Fruit fly (Drosophila melanogaster) whole organism, embryonic: ENCODE data around the gene CG12017.

Source experiments
- Ada2b ChIP-seq: fragments of 200-800 bp; sonication (Bioruptor generic); IDR thresholded peaks from 2 replicates; pipeline ENCODE4 v1.3.6; 2022; ENCODE audit warnings: missing biosample characterization, missing genetic modification characterization
- Aef1 ChIP-seq: fragments of 200-800 bp; sonication (Bioruptor generic); IDR thresholded peaks from 3 replicates; pipeline ENCODE4 v1.3.6; 2022; ENCODE audit warnings: missing biosample characterization, missing genetic modification characterization
- Atf-2 ChIP-seq: fragments of 200-800 bp; sonication (Bioruptor generic); optimal IDR thresholded peaks from 2 replicates; lab custom pipeline; 2016; ENCODE audit warnings: missing biosample characterization, missing genetic modification characterization
- CG10366 ChIP-seq: fragments of 200-800 bp; sonication (Bioruptor generic); IDR thresholded peaks from 2 replicates; pipeline ENCODE4 v1.3.6; 2022; ENCODE audit warnings: missing biosample characterization, missing genetic modification characterization
- CG12104 ChIP-seq: fragments of 200-800 bp; sonication (Bioruptor generic); optimal IDR thresholded peaks from 3 replicates; lab custom pipeline; 2016; ENCODE audit warnings: missing biosample characterization, missing genetic modification characterization
- CG14441 ChIP-seq: fragments of 200-800 bp; sonication (Bioruptor generic); IDR thresholded peaks from 2 replicates; pipeline ENCODE4 v1.3.6; 2022; ENCODE audit warnings: missing biosample characterization, missing genetic modification characterization
- CG2120 ChIP-seq: fragments of 200-800 bp; sonication (Bioruptor generic); optimal IDR thresholded peaks from 3 replicates; lab custom pipeline; 2016; ENCODE audit warnings: missing biosample characterization, missing genetic modification characterization
- CG2202 ChIP-seq: fragments of 200-800 bp; sonication (Bioruptor generic); optimal IDR thresholded peaks from 2 replicates; lab custom pipeline; 2018; ENCODE audit warnings: missing biosample characterization, mild to moderate bottlenecking, missing genetic modification characterization
- CG30403 ChIP-seq: fragments of 200-800 bp; sonication (Bioruptor generic); optimal IDR thresholded peaks from 3 replicates; lab custom pipeline; 2016; ENCODE audit warnings: missing biosample characterization, missing genetic modification characterization
- CG3163 ChIP-seq: fragments of 200-800 bp; sonication (Bioruptor generic); optimal IDR thresholded peaks from 3 replicates; lab custom pipeline; 2016; ENCODE audit warnings: missing biosample characterization, missing genetic modification characterization
- CG6175 ChIP-seq: fragments of 200-800 bp; sonication (Bioruptor generic); IDR thresholded peaks from 3 replicates; pipeline ENCODE4 v1.3.6; 2022; ENCODE audit warnings: missing biosample characterization, missing genetic modification characterization
- CG6689 ChIP-seq: fragments of 200-800 bp; sonication (Bioruptor generic); IDR thresholded peaks from 2 replicates; pipeline ENCODE4 v1.3.6; 2022; ENCODE audit warnings: missing biosample characterization, missing genetic modification characterization
- CG6813 ChIP-seq: fragments of 200-800 bp; sonication (Bioruptor generic); optimal IDR thresholded peaks from 2 replicates; lab custom pipeline; 2017; ENCODE audit warnings: missing biosample characterization, missing genetic modification characterization, mild to moderate bottlenecking, moderate library complexity, missing genetic modification reagents
- CG7786 ChIP-seq: fragments of 200-800 bp; sonication (Bioruptor generic); optimal IDR thresholded peaks from 2 replicates; lab custom pipeline; 2016; ENCODE audit warnings: missing biosample characterization, missing genetic modification characterization
- CG8388 ChIP-seq: fragments of 200-800 bp; sonication (Bioruptor generic); optimal IDR thresholded peaks from 2 replicates; lab custom pipeline; 2019; ENCODE audit warnings: missing biosample characterization, mild to moderate bottlenecking, missing genetic modification characterization, moderate library complexity
- CG8478 ChIP-seq: fragments of >200 bp; optimal IDR thresholded peaks from 2 replicates; lab custom pipeline; 2018
- Chrac-16 ChIP-seq: fragments of 200-800 bp; sonication (Bioruptor generic); optimal IDR thresholded peaks from 3 replicates; lab custom pipeline; 2016; ENCODE audit warnings: missing biosample characterization, missing genetic modification characterization
- CrebB ChIP-seq: fragments of 200-800 bp; sonication (Bioruptor generic); optimal IDR thresholded peaks from 3 replicates; lab custom pipeline; 2018; ENCODE audit warnings: missing biosample characterization, mild to moderate bottlenecking, missing genetic modification characterization
- D19B ChIP-seq: fragments of 200-800 bp; sonication (Bioruptor generic); optimal IDR thresholded peaks from 2 replicates; lab custom pipeline; 2017; ENCODE audit warnings: missing biosample characterization, mild to moderate bottlenecking, missing genetic modification characterization
- Dip3 ChIP-seq: fragments of 200-800 bp; sonication (Bioruptor generic); optimal IDR thresholded peaks from 3 replicates; lab custom pipeline; 2016; ENCODE audit warnings: missing biosample characterization, missing genetic modification characterization
- Elba2 ChIP-seq: fragments of 200-800 bp; sonication (Bioruptor generic); optimal IDR thresholded peaks from 3 replicates; lab custom pipeline; 2016; ENCODE audit warnings: missing biosample characterization, missing genetic modification characterization
- GATAe ChIP-seq: fragments of 200-800 bp; sonication (Bioruptor generic); conservative IDR thresholded peaks from 2 replicates; pipeline ENCODE4 v1.3.6; 2022; ENCODE audit warnings: missing biosample characterization, missing genetic modification characterization
- H15 ChIP-seq: fragments of 200-800 bp; sonication (Bioruptor generic); IDR thresholded peaks from 3 replicates; pipeline ENCODE4 v1.3.6; 2022; ENCODE audit warnings: missing biosample characterization, missing genetic modification characterization
- Kr ChIP-seq: fragments of 200-800 bp; sonication (Bioruptor generic); optimal IDR thresholded peaks from 2 replicates; lab custom pipeline; 2017; ENCODE audit warnings: missing biosample characterization, mild to moderate bottlenecking, missing genetic modification characterization
- Lhr ChIP-seq: fragments of 200-800 bp; sonication (Bioruptor generic); optimal IDR thresholded peaks from 3 replicates; lab custom pipeline; 2017; ENCODE audit warnings: mild to moderate bottlenecking, missing biosample characterization, missing genetic modification reagents, missing genetic modification characterization
- MBD-R2 ChIP-seq: fragments of 200-800 bp; sonication (Bioruptor generic); IDR thresholded peaks from 2 replicates; pipeline ENCODE4 v1.3.6; 2022; ENCODE audit warnings: missing biosample characterization, missing genetic modification characterization
- Opbp ChIP-seq: fragments of 200-800 bp; sonication (Bioruptor generic); IDR thresholded peaks from 3 replicates; pipeline ENCODE4 v1.3.6; 2022; ENCODE audit warnings: missing biosample characterization, missing genetic modification characterization; ENCODE audit not compliant: partially characterized antibody
- Rfx ChIP-seq: fragments of 200-800 bp; sonication (Bioruptor generic); IDR thresholded peaks from 2 replicates; pipeline ENCODE4 v1.3.6; 2022; ENCODE audit warnings: missing biosample characterization, missing genetic modification characterization
- Scr ChIP-seq: fragments of 200-800 bp; sonication (Bioruptor generic); IDR thresholded peaks from 2 replicates; pipeline ENCODE4 v1.3.6; 2022; ENCODE audit warnings: missing biosample characterization, missing genetic modification characterization; ENCODE audit not compliant: partially characterized antibody
- Sin3A ChIP-seq: fragments of >200 bp; optimal IDR thresholded peaks from 2 replicates; lab custom pipeline; 2018
- Taf1 ChIP-seq: fragments of 200-800 bp; sonication (Bioruptor generic); IDR thresholded peaks from 2 replicates; pipeline ENCODE4 v1.3.6; 2022; ENCODE audit warnings: missing biosample characterization, missing genetic modification characterization
- Xrp1 ChIP-seq: fragments of 200-800 bp; sonication (Bioruptor generic); IDR thresholded peaks from 2 replicates; pipeline ENCODE4 v1.3.6; 2022; ENCODE audit warnings: missing biosample characterization, missing genetic modification characterization
- aop ChIP-seq: fragments of 200-800 bp; sonication (Bioruptor generic); IDR thresholded peaks from 2 replicates; pipeline ENCODE4 v1.3.6; 2022; ENCODE audit warnings: missing biosample characterization, missing genetic modification characterization
- da ChIP-seq: fragments of 200-800 bp; sonication (Bioruptor generic); optimal IDR thresholded peaks from 2 replicates; lab custom pipeline; 2016; ENCODE audit warnings: missing biosample characterization, missing genetic modification characterization
- fru ChIP-seq: fragments of >200 bp; optimal IDR thresholded peaks from 2 replicates; lab custom pipeline; 2017
- gce ChIP-seq: fragments of 200-800 bp; sonication (Bioruptor generic); IDR thresholded peaks from 3 replicates; pipeline ENCODE4 v1.3.6; 2022; ENCODE audit warnings: missing biosample characterization, missing genetic modification characterization
- grn ChIP-seq: fragments of 200-800 bp; sonication (Bioruptor generic); optimal IDR thresholded peaks from 3 replicates; lab custom pipeline; 2017; ENCODE audit warnings: missing biosample characterization, missing genetic modification characterization
- hbn ChIP-seq: fragments of 200-800 bp; sonication (Bioruptor generic); IDR thresholded peaks from 2 replicates; pipeline ENCODE4 v1.3.6; 2022; ENCODE audit warnings: missing biosample characterization, missing genetic modification characterization; ENCODE audit not compliant: partially characterized antibody
- her ChIP-seq: fragments of 200-800 bp; sonication (Bioruptor generic); optimal IDR thresholded peaks from 2 replicates; lab custom pipeline; 2016; ENCODE audit warnings: missing biosample characterization, missing genetic modification characterization
- jing ChIP-seq: fragments of 200-800 bp; sonication (Bioruptor generic); optimal IDR thresholded peaks from 2 replicates; lab custom pipeline; 2018; ENCODE audit warnings: missing biosample characterization, mild to moderate bottlenecking, missing genetic modification characterization
- mld ChIP-seq: fragments of 200-800 bp; sonication (Bioruptor generic); IDR thresholded peaks from 3 replicates; pipeline ENCODE4 v1.3.6; 2022; ENCODE audit warnings: missing biosample characterization, missing genetic modification characterization; ENCODE audit not compliant: partially characterized antibody
- otp ChIP-seq: fragments of 200-800 bp; sonication (Bioruptor generic); IDR thresholded peaks from 3 replicates; pipeline ENCODE4, ENCODE4 v1.3.6; 2022; ENCODE audit warnings: missing biosample characterization, missing genetic modification characterization
- ranshi ChIP-seq: fragments of 200-800 bp; sonication (Bioruptor generic); IDR thresholded peaks from 2 replicates; pipeline ENCODE4 v1.3.6; 2022; ENCODE audit warnings: missing biosample characterization, missing genetic modification characterization
- ssp ChIP-seq: fragments of 200-800 bp; sonication (Bioruptor generic); IDR thresholded peaks from 2 replicates; pipeline ENCODE4 v1.3.6; 2022; ENCODE audit warnings: missing biosample characterization, missing genetic modification characterization
- tap ChIP-seq: fragments of 200-800 bp; optimal IDR thresholded peaks from 3 replicates; lab custom pipeline; 2019; ENCODE audit warnings: missing biosample characterization, mild to moderate bottlenecking, missing genetic modification characterization, moderate library complexity
- tgo ChIP-seq: fragments of 200-800 bp; sonication (Bioruptor generic); IDR thresholded peaks from 3 replicates; pipeline ENCODE4 v1.3.6; 2022; ENCODE audit warnings: missing biosample characterization, missing genetic modification characterization
- trem ChIP-seq: fragments of 200-800 bp; optimal IDR thresholded peaks from 3 replicates; lab custom pipeline; 2019; ENCODE audit warnings: missing biosample characterization, mild to moderate bottlenecking, missing genetic modification characterization, moderate library complexity
- z ChIP-seq: fragments of 200-800 bp; sonication (Bioruptor generic); IDR thresholded peaks from 3 replicates; pipeline ENCODE4 v1.3.6; 2022; ENCODE audit warnings: missing biosample characterization, missing genetic modification characterization
- zen ChIP-seq: fragments of 200-800 bp; sonication (Bioruptor generic); optimal IDR thresholded peaks from 3 replicates; lab custom pipeline; 2018; ENCODE audit warnings: missing biosample characterization, mild to moderate bottlenecking, missing genetic modification characterization, moderate library complexity

Gene CG12017

DNA sequence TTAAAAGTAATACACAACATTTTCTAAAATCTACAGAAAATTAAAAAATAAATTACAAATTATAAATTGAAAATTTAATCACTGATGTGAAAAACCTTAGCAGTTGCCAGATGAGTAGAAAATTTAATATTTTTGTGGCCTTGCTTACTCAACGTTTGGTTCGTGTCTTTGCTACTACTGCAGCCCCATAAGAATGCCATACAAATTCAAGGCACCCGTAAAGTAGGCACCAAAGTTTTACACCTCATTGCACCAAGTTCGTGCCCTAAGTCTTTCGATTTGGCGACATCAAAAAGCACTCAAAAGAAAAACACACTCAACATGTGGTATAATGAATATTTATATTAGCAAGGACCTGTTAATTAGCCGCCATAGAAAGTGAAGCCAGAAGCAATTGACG, 3.1 kb upstream of the CG12017 start (continued):
- TF ChIP-seq CG6813 (no peak), CG14441 (no peak), Rfx (GFP tag; lab: Robert Waterston, UW) (no peak), Opbp (GFP tag; lab: Robert Waterston, UW) (peak; percentile 49; the same call in 1 of the 3 replicates), her (no peak), fru (lab: Kevin White, UChicago) (no peak), CG12104 (no peak), CG8478 (no peak), Xrp1 (GFP tag; lab: Robert Waterston, UW) (no peak), Dip3 (GFP tag; lab: Kevin White, UChicago) (no peak), Atf-2 (GFP tag; lab: Kevin White, UChicago) (no peak), gce (GFP tag; lab: Robert Waterston, UW) (no peak), MBD-R2 (GFP tag; lab: Robert Waterston, UW) (no peak), Scr (GFP tag; lab: Robert Waterston, UW) (no peak), CG6689 (GFP tag; lab: Robert Waterston, UW) (no peak), otp (GFP tag; lab: Robert Waterston, UW) (no peak), aop (GFP tag; lab: Robert Waterston, UW) (no peak), tap (tag; lab: Kevin White, UChicago) (no peak), H15 (GFP tag; lab: Robert Waterston, UW) (no peak), CG10366 (GFP tag; lab: Robert Waterston, UW) (no peak), GATAe (no peak), Taf1 (GFP tag; lab: Robert Waterston, UW) (no peak), Ada2b (GFP tag; lab: Robert Waterston, UW) (no peak), D19B (GFP tag; lab: Kevin White, UChicago) (no peak), z (GFP tag; lab: Robert Waterston, UW) (peak; percentile 83), CG7786 (GFP tag; lab: Kevin White, UChicago) (no peak), da (GFP tag; lab: Kevin White, UChicago) (no peak), CG2120 (GFP tag; lab: Kevin White, UChicago) (no peak), CrebB (tag; lab: Kevin White, UChicago) (no peak), Lhr (peak; percentile 56), CG3163 (GFP tag; lab: Kevin White, UChicago) (no peak), mld (GFP tag; lab: Robert Waterston, UW) (no peak), tgo (GFP tag; lab: Robert Waterston, UW) (no peak), zen (tag; lab: Kevin White, UChicago) (no peak), ssp (no peak), ranshi (no peak), grn (GFP tag; lab: Kevin White, UChicago) (no peak), CG8388 (no peak), hbn (no peak), CG30403 (no peak), Aef1 (GFP tag; lab: Robert Waterston, UW) (no peak), trem (tag; lab: Kevin White, UChicago) (peak; percentile 16), Sin3A (lab: Kevin White, UChicago) (no peak), CG6175 (GFP tag; lab: Robert Waterston, UW) (no peak), Chrac-16 (GFP tag; lab: Kevin White, UChicago) (no peak), Elba2 (GFP tag; lab: Kevin White, UChicago) (no peak), Kr (GFP tag; lab: Kevin White, UChicago) (no peak), CG2202 (tag; lab: Kevin White, UChicago) (no peak), jing (GFP tag; lab: Kevin White, UChicago) (no peak)
